Worm (Caenorhabditis elegans) whole organism, L1 larva: ENCODE measurements around the gene ZK228.13.

ENCODE experiments used
- alr-1 ChIP-seq: fragments of 200-800 bp; sonication (Bioruptor generic); optimal IDR thresholded peaks from 2 replicates; lab custom pipeline; 2018; ENCODE audit warnings: borderline replicate concordance, mild to moderate bottlenecking, missing genetic modification characterization, missing compliant biosample characterization
- ets-5 ChIP-seq: fragments of 200-800 bp; sonication (Bioruptor generic); IDR thresholded peaks from 2 replicates; pipeline ENCODE4 v1.3.6; 2022; ENCODE audit warnings: missing genetic modification characterization, missing compliant biosample characterization
- fkh-4 ChIP-seq: sonication (generic microtip); optimal IDR thresholded peaks from 2 replicates; lab custom pipeline; 2016; ENCODE audit warnings: missing compliant biosample characterization, missing genetic modification characterization, borderline replicate concordance
- nhr-28 ChIP-seq: fragments of 150-350 bp; optimal IDR thresholded peaks from 2 replicates; lab custom pipeline; 2014; ENCODE audit warnings: missing biosample characterization, missing genetic modification characterization
- snpc-4 ChIP-seq: fragments of 150-350 bp; optimal IDR thresholded peaks from 2 replicates; lab custom pipeline; 2014; ENCODE audit warnings: missing biosample characterization, missing genetic modification characterization
- snu-23 ChIP-seq: sonication (generic microtip); optimal IDR thresholded peaks from 2 replicates; lab custom pipeline; 2016; ENCODE audit warnings: missing genetic modification characterization, missing compliant biosample characterization
- sox-4 ChIP-seq: sonication (generic microtip); optimal IDR thresholded peaks from 2 replicates; lab custom pipeline; 2016; ENCODE audit warnings: missing genetic modification characterization, missing compliant biosample characterization
- unc-98 ChIP-seq: fragments of 200-800 bp; sonication (Bioruptor generic); IDR thresholded peaks from 2 replicates; pipeline ENCODE4 v1.3.6; 2022; ENCODE audit warnings: missing genetic modification characterization, missing compliant biosample characterization

DNA sequence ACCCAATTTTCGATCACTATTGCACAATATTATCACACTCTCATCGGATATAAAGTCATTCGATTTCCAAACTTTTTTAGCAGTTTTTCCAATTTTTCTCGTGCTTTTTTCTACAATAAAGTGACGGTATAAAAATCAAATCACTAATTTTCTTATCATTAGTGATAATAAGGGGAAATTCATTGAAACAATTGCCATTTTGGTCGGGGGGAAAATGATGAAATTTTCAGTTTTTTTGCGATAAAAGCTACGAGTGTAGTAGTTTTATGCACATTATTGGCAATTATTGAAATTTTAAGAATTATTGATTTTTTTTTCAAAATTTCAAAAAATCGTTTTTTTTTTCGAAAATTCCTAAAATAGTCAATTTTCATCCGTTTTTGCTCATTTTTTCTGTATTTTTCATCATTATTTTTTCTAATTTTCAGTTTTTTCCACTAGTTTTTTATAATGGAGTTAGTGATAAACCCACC is 5.6 kb downstream of the ZK228.13 start, which contains the start of gene ZK228.4:
- TF ChIP-seq fkh-4 (tag; lab: Kevin White, UChicago): no peak
- no peak for TF ChIP-seq alr-1 (tag; lab: Kevin White, UChicago)
- no peak for TF ChIP-seq nhr-28
- TF ChIP-seq ets-5 (GFP tag; lab: Robert Waterston, UW): no peak
- no peak for TF ChIP-seq unc-98 (GFP tag; lab: Robert Waterston, UW)
- no peak for TF ChIP-seq sox-4
- TF ChIP-seq snpc-4 (tag; lab: Kevin White, UChicago): no peak
- TF ChIP-seq snu-23: no peak
